Fruit fly (Drosophila melanogaster): Measurements from ENCODE around the gene CG15202.
A peak's percentile ranks its signal among the peaks of the same experiment; 100 is the strongest.

The CG15202 gene

dm6 chrX:11124749-11125508, 17.4 kb upstream of the CG15202 start, which contains the start of gene Rpt3 (continued):
- TF ChIP-seq CG11723 (GFP tag; optimal IDR thresholded peaks at IDR 0.05) (no peak), lbe (GFP tag; optimal IDR thresholded peaks at IDR 0.05) (no peak), nerfin-1 (tag; optimal IDR thresholded peaks at IDR 0.05) (no peak), CG7786 (GFP tag; optimal IDR thresholded peaks at IDR 0.05) (no peak), p53 (GFP tag; optimal IDR thresholded peaks at IDR 0.05) (no peak), dimm (GFP tag; IDR thresholded peaks at IDR 0.05) (no peak), Atf6 (GFP tag; IDR thresholded peaks at IDR 0.05) (no peak), phol (tag; optimal IDR thresholded peaks at IDR 0.05) (peak; percentile 33), pan (optimal IDR thresholded peaks at IDR 0.05) (no peak), pan (GFP tag; optimal IDR thresholded peaks at IDR 0.05 in 1 of 2, IDR thresholded peaks at IDR 0.05 in 1 of 2) (no peak), CG18476 (GFP tag; optimal IDR thresholded peaks at IDR 0.05) (no peak), Atf3 (GFP tag; optimal IDR thresholded peaks at IDR 0.05) (no peak), CG17912 (GFP tag; optimal IDR thresholded peaks at IDR 0.05) (no peak), CG34376 (GFP tag; optimal IDR thresholded peaks at IDR 0.05) (no peak), zen (tag; optimal IDR thresholded peaks at IDR 0.05) (no peak), CG4424 (GFP tag; optimal IDR thresholded peaks at IDR 0.05) (no peak), Myb (GFP tag; optimal IDR thresholded peaks at IDR 0.05) (peak; percentile 37), nmo (GFP tag; optimal IDR thresholded peaks at IDR 0.05) (peak; percentile 39), CG2875 (GFP tag; optimal IDR thresholded peaks at IDR 0.05) (no peak), unc-4 (GFP tag; IDR thresholded peaks at IDR 0.05; ENCODE audit: partially characterized antibody) (peak; percentile 76), Hr3 (GFP tag; optimal IDR thresholded peaks at IDR 0.05) (no peak), crc (GFP tag; optimal IDR thresholded peaks at IDR 0.05) (no peak), lmd (GFP tag; IDR thresholded peaks at IDR 0.05) (no peak), vvl (GFP tag; IDR thresholded peaks at IDR 0.05) (no peak), jigr1 (GFP tag; IDR thresholded peaks at IDR 0.05) (no peak), Side (GFP tag; optimal IDR thresholded peaks at IDR 0.05) (no peak), CG8388 (GFP tag; optimal IDR thresholded peaks at IDR 0.05) (no peak), CG13894 (tag; optimal IDR thresholded peaks at IDR 0.05) (no peak), ap (GFP tag; IDR thresholded peaks at IDR 0.05) (no peak), CG2678 (tag; optimal IDR thresholded peaks at IDR 0.05) (no peak), CG17612 (GFP tag; IDR thresholded peaks at IDR 0.05) (no peak), CG9437 (GFP tag; optimal IDR thresholded peaks at IDR 0.05) (peak; percentile 5), repo (GFP tag; optimal IDR thresholded peaks at IDR 0.05) (no peak), CG9797 (GFP tag; optimal IDR thresholded peaks at IDR 0.05) (peak; percentile 14), crol (GFP tag; IDR thresholded peaks at IDR 0.05) (no peak), stc (GFP tag; IDR thresholded peaks at IDR 0.05) (no peak), CG14441 (GFP tag; IDR thresholded peaks at IDR 0.05) (no peak), BEAF-32 (GFP tag; optimal IDR thresholded peaks at IDR 0.05) (peak; percentile 90), BtbVII (GFP tag; optimal IDR thresholded peaks at IDR 0.05) (no peak), ro (GFP tag; IDR thresholded peaks at IDR 0.05) (no peak), lola (GFP tag; optimal IDR thresholded peaks at IDR 0.05) (peak in 1 of 3 experiments; percentile 11), CG7271 (tag; optimal IDR thresholded peaks at IDR 0.05) (no peak), ash1 (GFP tag; optimal IDR thresholded peaks at IDR 0.05) (no peak), CG12769 (tag; optimal IDR thresholded peaks at IDR 0.05) (no peak), Dp (GFP tag; optimal IDR thresholded peaks at IDR 0.05) (peak; percentile 15), trem (tag; optimal IDR thresholded peaks at IDR 0.05) (peak; percentile 30), gem (tag; optimal IDR thresholded peaks at IDR 0.05) (no peak), CG6689 (GFP tag; IDR thresholded peaks at IDR 0.05) (0 out of 2 replicates have a peak, but pooled peaks have one; percentile 12), Sry-β (GFP tag; optimal IDR thresholded peaks at IDR 0.05) (no peak), Max (GFP tag; optimal IDR thresholded peaks at IDR 0.05) (no peak)

Data from whole organism, embryonic.